Fruit fly (Drosophila melanogaster) whole organism, embryonic: ENCODE results near the gene mRpL35.

Experiments
- CG10654 ChIP-seq: fragments of 200-800 bp; sonication (Bioruptor generic); optimal IDR thresholded peaks from 2 replicates; lab custom pipeline; 2016; ENCODE audit warnings: missing biosample characterization, missing genetic modification characterization
- CG11247 ChIP-seq: fragments of 200-800 bp; sonication (Bioruptor generic); IDR thresholded peaks from 2 replicates; pipeline ENCODE4 v1.3.6; 2022; ENCODE audit warnings: missing biosample characterization, missing genetic modification characterization
- CG14014 ChIP-seq: fragments of 200-800 bp; sonication (Bioruptor generic); IDR thresholded peaks from 2 replicates; pipeline ENCODE4 v1.3.6; 2022; ENCODE audit warnings: missing biosample characterization, missing genetic modification characterization
- CG14441 ChIP-seq: fragments of 200-800 bp; sonication (Bioruptor generic); IDR thresholded peaks from 2 replicates; pipeline ENCODE4 v1.3.6; 2022; ENCODE audit warnings: missing biosample characterization, missing genetic modification characterization
- CG14710 ChIP-seq: fragments of 200-800 bp; sonication (Bioruptor generic); optimal IDR thresholded peaks from 3 replicates; lab custom pipeline; 2019; ENCODE audit warnings: missing biosample characterization, mild to moderate bottlenecking, missing genetic modification characterization, moderate library complexity
- CG17568 ChIP-seq: fragments of 200-800 bp; sonication (Bioruptor generic); optimal IDR thresholded peaks from 2 replicates; lab custom pipeline; 2018; ENCODE audit warnings: missing biosample characterization, mild to moderate bottlenecking, missing genetic modification characterization, moderate library complexity
- CG17612 ChIP-seq: fragments of 200-800 bp; sonication (Bioruptor generic); IDR thresholded peaks from 2 replicates; pipeline ENCODE4 v1.3.6; 2022; ENCODE audit warnings: missing biosample characterization, missing genetic modification characterization
- CG17802 ChIP-seq: fragments of 200-800 bp; sonication (Bioruptor generic); optimal IDR thresholded peaks from 2 replicates; lab custom pipeline; 2018; ENCODE audit warnings: missing biosample characterization, mild to moderate bottlenecking, missing genetic modification characterization, moderate library complexity
- CG17829 ChIP-seq: fragments of 200-800 bp; optimal IDR thresholded peaks from 2 replicates; lab custom pipeline; 2019; ENCODE audit warnings: missing biosample characterization, mild to moderate bottlenecking, missing genetic modification characterization, moderate library complexity
- CG18476 ChIP-seq: fragments of 200-800 bp; sonication (Bioruptor generic); optimal IDR thresholded peaks from 2 replicates; lab custom pipeline; 2016; ENCODE audit warnings: missing biosample characterization, mild to moderate bottlenecking, missing genetic modification characterization
- CG31365 ChIP-seq: fragments of 200-800 bp; sonication (Bioruptor generic); optimal IDR thresholded peaks from 2 replicates; lab custom pipeline; 2018; ENCODE audit warnings: missing biosample characterization, mild to moderate bottlenecking, missing genetic modification characterization
- CG31441 ChIP-seq: fragments of 200-800 bp; sonication (Bioruptor generic); IDR thresholded peaks from 2 replicates; pipeline ENCODE4 v1.3.6; 2022; ENCODE audit warnings: missing biosample characterization, missing genetic modification characterization
- CG6791 ChIP-seq: fragments of 200-800 bp; sonication (Bioruptor generic); IDR thresholded peaks from 3 replicates; pipeline ENCODE4 v1.3.6; 2022; ENCODE audit warnings: missing biosample characterization, missing genetic modification characterization; ENCODE audit not compliant: partially characterized antibody
- CG7271 ChIP-seq: fragments of 200-800 bp; sonication (Bioruptor generic); optimal IDR thresholded peaks from 2 replicates; lab custom pipeline; 2018; ENCODE audit warnings: missing biosample characterization, mild to moderate bottlenecking, missing genetic modification characterization, moderate library complexity
- CG7963 ChIP-seq: fragments of 200-800 bp; sonication (Bioruptor generic); IDR thresholded peaks from 3 replicates; pipeline ENCODE4 v1.3.6; 2022; ENCODE audit warnings: missing biosample characterization, missing genetic modification characterization; ENCODE audit not compliant: partially characterized antibody
- Dip3 ChIP-seq: fragments of 200-800 bp; sonication (Bioruptor generic); optimal IDR thresholded peaks from 3 replicates; lab custom pipeline; 2016; ENCODE audit warnings: missing biosample characterization, missing genetic modification characterization
- Doc3 ChIP-seq: fragments of 200-800 bp; sonication (Bioruptor generic); IDR thresholded peaks from 3 replicates; pipeline ENCODE4 v1.3.6; 2022; ENCODE audit warnings: missing biosample characterization, missing genetic modification characterization; ENCODE audit not compliant: partially characterized antibody
- Dp ChIP-seq: fragments of 200-800 bp; sonication (Bioruptor generic); optimal IDR thresholded peaks from 2 replicates; lab custom pipeline; 2018; ENCODE audit warnings: missing biosample characterization, mild to moderate bottlenecking, missing genetic modification characterization, moderate library complexity
- Ets97D ChIP-seq: fragments of 200-800 bp; sonication (Bioruptor generic); optimal IDR thresholded peaks from 3 replicates; lab custom pipeline; 2016; ENCODE audit warnings: missing biosample characterization, missing genetic modification characterization
- Hr78 ChIP-seq, 2 experiments: fragments of 200-800 bp in 1 of 2; fragments of >200 bp in 1 of 2; sonication (Bioruptor generic) in 1 of 2; optimal IDR thresholded peaks; 2 replicates each; lab custom pipeline; 2017 to 2019; ENCODE audit warnings: missing biosample characterization in 2 of 2, missing genetic modification characterization in 2 of 2, mild to moderate bottlenecking in 1 of 2, moderate library complexity in 1 of 2
- MESR4 ChIP-seq: fragments of 200-800 bp; sonication (Bioruptor generic); optimal IDR thresholded peaks from 2 replicates; lab custom pipeline; 2018; ENCODE audit warnings: missing biosample characterization, mild to moderate bottlenecking, missing genetic modification characterization, moderate library complexity
- Max ChIP-seq: fragments of 200-800 bp; sonication (Bioruptor generic); optimal IDR thresholded peaks from 2 replicates; lab custom pipeline; 2016; ENCODE audit warnings: missing biosample characterization, mild to moderate bottlenecking, missing genetic modification characterization
- NfI ChIP-seq: fragments of 200-800 bp; sonication (Bioruptor generic); optimal IDR thresholded peaks from 3 replicates; lab custom pipeline; 2018; ENCODE audit warnings: missing biosample characterization, mild to moderate bottlenecking, missing genetic modification characterization, moderate library complexity
- Opbp ChIP-seq: fragments of 200-800 bp; sonication (Bioruptor generic); IDR thresholded peaks from 3 replicates; pipeline ENCODE4 v1.3.6; 2022; ENCODE audit warnings: missing biosample characterization, missing genetic modification characterization; ENCODE audit not compliant: partially characterized antibody
- Ptx1 ChIP-seq: fragments of 200-800 bp; sonication (Bioruptor generic); IDR thresholded peaks from 2 replicates; pipeline ENCODE4 v1.3.6; 2022; ENCODE audit warnings: missing biosample characterization, missing genetic modification characterization
- Sin3A ChIP-seq: fragments of >200 bp; optimal IDR thresholded peaks from 2 replicates; lab custom pipeline; 2018
- Sox100B ChIP-seq: fragments of 200-800 bp; sonication (Bioruptor generic); optimal IDR thresholded peaks from 3 replicates; lab custom pipeline; 2018; ENCODE audit warnings: missing biosample characterization, mild to moderate bottlenecking, missing genetic modification characterization
- Vsx1 ChIP-seq: fragments of 200-800 bp; sonication (Bioruptor generic); optimal IDR thresholded peaks from 2 replicates; lab custom pipeline; 2017; ENCODE audit warnings: missing biosample characterization, mild to moderate bottlenecking, missing genetic modification characterization, missing genetic modification reagents
- amos ChIP-seq: fragments of 200-800 bp; sonication (Bioruptor generic); IDR thresholded peaks from 2 replicates; pipeline ENCODE4 v1.3.6; 2022; ENCODE audit warnings: missing biosample characterization, missing genetic modification characterization; ENCODE audit not compliant: partially characterized antibody
- ato ChIP-seq: fragments of 200-800 bp; sonication (Bioruptor generic); IDR thresholded peaks from 2 replicates; pipeline ENCODE4 v1.3.6; 2022; ENCODE audit warnings: missing biosample characterization, missing genetic modification characterization; ENCODE audit not compliant: partially characterized antibody
- bab2 ChIP-seq: fragments of 200-800 bp; sonication (Bioruptor generic); optimal IDR thresholded peaks from 2 replicates; lab custom pipeline; 2016; ENCODE audit warnings: missing biosample characterization, missing genetic modification characterization
- bbx ChIP-seq: fragments of 200-800 bp; sonication (Bioruptor generic); IDR thresholded peaks from 2 replicates; pipeline ENCODE4 v1.3.6; 2022; ENCODE audit warnings: missing biosample characterization, missing genetic modification characterization; ENCODE audit not compliant: partially characterized antibody
- bcd ChIP-seq: fragments of 200-800 bp; sonication (Bioruptor generic); optimal IDR thresholded peaks from 2 replicates; lab custom pipeline; 2017; ENCODE audit warnings: missing biosample characterization, mild to moderate bottlenecking, missing genetic modification characterization
- cato ChIP-seq: fragments of 200-800 bp; sonication (Bioruptor generic); optimal IDR thresholded peaks from 2 replicates; lab custom pipeline; 2016; ENCODE audit warnings: missing biosample characterization, missing genetic modification characterization, borderline replicate concordance
- chn ChIP-seq: fragments of 200-800 bp; sonication (Bioruptor generic); optimal IDR thresholded peaks from 2 replicates; lab custom pipeline; 2016; ENCODE audit warnings: missing biosample characterization, missing genetic modification characterization
- cwo ChIP-seq: fragments of 200-800 bp; sonication (Bioruptor generic); optimal IDR thresholded peaks from 3 replicates; lab custom pipeline; 2017; ENCODE audit warnings: missing biosample characterization, missing genetic modification characterization, mild to moderate bottlenecking, moderate library complexity, missing genetic modification reagents
- exex ChIP-seq: fragments of 200-800 bp; sonication (Bioruptor generic); optimal IDR thresholded peaks from 4 replicates; lab custom pipeline; 2018; ENCODE audit warnings: missing biosample characterization, mild to moderate bottlenecking, missing genetic modification characterization, moderate library complexity
- grau ChIP-seq: fragments of 200-800 bp; optimal IDR thresholded peaks from 3 replicates; lab custom pipeline; 2019; ENCODE audit warnings: missing biosample characterization, mild to moderate bottlenecking, missing genetic modification characterization, moderate library complexity
- gsb-n ChIP-seq: fragments of 200-800 bp; sonication (Bioruptor generic); optimal IDR thresholded peaks from 3 replicates; lab custom pipeline; 2018; ENCODE audit warnings: missing biosample characterization, mild to moderate bottlenecking, missing genetic modification characterization
- ind ChIP-seq: fragments of 200-800 bp; sonication (Bioruptor generic); optimal IDR thresholded peaks from 3 replicates; lab custom pipeline; 2016; ENCODE audit warnings: missing biosample characterization, missing genetic modification characterization
- jigr1 ChIP-seq: fragments of 200-800 bp; sonication (Bioruptor generic); IDR thresholded peaks from 3 replicates; pipeline ENCODE4 v1.3.6; 2022; ENCODE audit warnings: missing biosample characterization, missing genetic modification characterization
- ken ChIP-seq: fragments of 200-800 bp; sonication (Bioruptor generic); IDR thresholded peaks from 3 replicates; pipeline ENCODE4 v1.3.6; 2022; ENCODE audit warnings: missing biosample characterization, missing genetic modification characterization
- lab ChIP-seq: fragments of 200-800 bp; sonication (Bioruptor generic); optimal IDR thresholded peaks from 3 replicates; lab custom pipeline; 2017; ENCODE audit warnings: missing biosample characterization, missing genetic modification characterization, mild to moderate bottlenecking, moderate library complexity, missing genetic modification reagents
- mirr ChIP-seq: fragments of 200-800 bp; sonication (Bioruptor generic); optimal IDR thresholded peaks from 3 replicates; lab custom pipeline; 2018; ENCODE audit warnings: missing biosample characterization, mild to moderate bottlenecking, missing genetic modification characterization
- onecut ChIP-seq: fragments of 200-800 bp; sonication (Bioruptor generic); IDR thresholded peaks from 2 replicates; pipeline ENCODE4 v1.3.6; 2022; ENCODE audit warnings: missing biosample characterization, missing genetic modification characterization
- run ChIP-seq: fragments of 200-800 bp; sonication (Bioruptor generic); optimal IDR thresholded peaks from 3 replicates; lab custom pipeline; 2018; ENCODE audit warnings: missing biosample characterization, mild to moderate bottlenecking, missing genetic modification characterization
- sna ChIP-seq: fragments of 200-800 bp; sonication (Bioruptor generic); IDR thresholded peaks from 2 replicates; pipeline ENCODE4 v1.3.6; 2022; ENCODE audit warnings: missing biosample characterization, missing genetic modification characterization; ENCODE audit not compliant: partially characterized antibody
- tgo ChIP-seq: fragments of 200-800 bp; sonication (Bioruptor generic); IDR thresholded peaks from 3 replicates; pipeline ENCODE4 v1.3.6; 2022; ENCODE audit warnings: missing biosample characterization, missing genetic modification characterization
- vnd ChIP-seq: fragments of 200-800 bp; sonication (Bioruptor generic); IDR thresholded peaks from 3 replicates; pipeline ENCODE4 v1.3.6; 2022; ENCODE audit warnings: missing biosample characterization, missing genetic modification characterization; ENCODE audit not compliant: partially characterized antibody
- zfh1 ChIP-seq: fragments of 200-800 bp; sonication (Bioruptor generic); IDR thresholded peaks from 3 replicates; pipeline ENCODE4 v1.3.6; 2022; ENCODE audit warnings: missing biosample characterization, missing genetic modification characterization

Gene mRpL35

DNA sequence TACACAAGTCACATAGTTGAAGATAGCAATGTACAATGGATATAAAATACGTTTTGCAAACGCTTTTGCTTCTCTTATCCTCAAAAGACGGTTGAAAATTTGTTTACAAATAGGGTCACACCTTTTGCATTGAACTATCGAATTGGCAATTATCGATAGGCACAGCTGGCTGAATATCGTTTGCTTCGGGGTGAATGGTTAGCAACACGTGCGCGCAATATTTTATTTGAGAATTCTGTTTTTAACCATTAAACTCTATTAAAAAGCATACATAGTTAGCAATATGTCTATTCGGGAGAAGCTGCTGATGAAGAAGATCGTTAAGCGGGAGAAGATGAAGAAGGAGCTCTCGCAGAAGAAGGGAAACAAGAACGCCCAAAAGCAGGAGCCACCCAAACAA is 12.2 kb downstream of the mRpL35 start (continued):
- TF ChIP-seq CG10654 (GFP tag; lab: Kevin White, UChicago) (no peak), ato (GFP tag; lab: Robert Waterston, UW) (peak; percentile 85), mirr (GFP tag; lab: Kevin White, UChicago) (no peak), Dp (GFP tag; lab: Kevin White, UChicago) (peak; percentile 57), Max (GFP tag; lab: Kevin White, UChicago) (peak; percentile 78), sna (GFP tag; lab: Robert Waterston, UW) (peak; percentile 74), tgo (GFP tag; lab: Robert Waterston, UW) (no peak), CG6791 (GFP tag; lab: Robert Waterston, UW) (peak; percentile 84), Hr78 (GFP tag; optimal IDR thresholded peaks at IDR 0.05; lab: Kevin White, UChicago) (peak in 1 of 2 experiments; percentile 80), lab (no peak), cwo (GFP tag; lab: Kevin White, UChicago) (peak; percentile 55), chn (GFP tag; lab: Kevin White, UChicago) (no peak), zfh1 (GFP tag; lab: Robert Waterston, UW) (no peak), ind (GFP tag; lab: Kevin White, UChicago) (no peak), CG7271 (tag; lab: Kevin White, UChicago) (no peak), run (tag; lab: Kevin White, UChicago) (no peak), Sin3A (peak; percentile 35), CG17829 (peak; percentile 13), CG14710 (tag; lab: Kevin White, UChicago) (peak; percentile 69), Ets97D (GFP tag; lab: Kevin White, UChicago) (peak; percentile 71), Doc3 (GFP tag; lab: Robert Waterston, UW) (peak; percentile 72), CG31365 (tag; lab: Kevin White, UChicago) (no peak), Vsx1 (no peak), onecut (peak; percentile 20; the same call in 1 of the 2 replicates), Dip3 (no peak), bcd (GFP tag; lab: Kevin White, UChicago) (no peak), bbx (GFP tag; lab: Robert Waterston, UW) (peak; percentile 84), CG11247 (no peak), bab2 (GFP tag; lab: Kevin White, UChicago) (no peak), exex (tag; lab: Kevin White, UChicago) (no peak), CG14441 (GFP tag; lab: Robert Waterston, UW) (no peak), CG17568 (GFP tag; lab: Kevin White, UChicago) (no peak), CG17612 (GFP tag; lab: Robert Waterston, UW) (no peak), grau (no peak), CG18476 (GFP tag; lab: Kevin White, UChicago) (no peak), CG17802 (tag; lab: Kevin White, UChicago) (no peak), amos (GFP tag; lab: Robert Waterston, UW) (peak; percentile 86), Ptx1 (GFP tag; lab: Robert Waterston, UW) (no peak), CG31441 (no peak), CG14014 (no peak), vnd (GFP tag; lab: Robert Waterston, UW) (peak; percentile 57; the same call in 1 of the 3 replicates), NfI (no peak), ken (GFP tag; lab: Robert Waterston, UW) (no peak), cato (GFP tag; lab: Kevin White, UChicago) (no peak), jigr1 (GFP tag; lab: Robert Waterston, UW) (no peak), CG7963 (GFP tag; lab: Robert Waterston, UW) (peak; percentile 78; the same call in 2 of the 3 replicates), MESR4 (GFP tag; lab: Kevin White, UChicago) (peak; percentile 35), Sox100B (no peak), gsb-n (no peak), Opbp (GFP tag; lab: Robert Waterston, UW) (peak; percentile 82)
